Worm (Caenorhabditis elegans): ENCODE results near the gene idpp-1.

DNA sequence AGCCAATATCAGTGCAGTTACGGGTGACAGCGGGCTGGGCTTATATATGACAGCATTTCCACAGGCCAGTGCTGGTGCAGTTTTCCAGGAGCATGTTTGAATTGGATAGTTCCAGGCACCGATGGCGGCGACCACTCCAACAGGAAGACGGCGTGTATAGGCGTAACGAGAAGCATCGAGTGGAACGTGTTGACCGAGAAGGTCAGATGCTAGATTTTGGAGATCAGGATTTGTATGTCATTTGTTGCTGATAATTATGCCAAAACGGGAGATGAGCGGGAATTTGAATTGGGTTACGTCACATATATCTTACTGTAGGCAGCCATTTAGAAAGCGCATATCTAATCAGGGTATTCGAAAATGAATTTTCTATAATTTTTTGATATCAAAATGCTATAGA is 35.0 kb downstream of the idpp-1 start:
- TF ChIP-seq ceh-13 (GFP tag; optimal IDR thresholded peaks at IDR 0.05) (no peak), ama-1 (optimal IDR thresholded peaks at IDR 0.05) (no peak), scrt-1 (GFP tag; IDR thresholded peaks at IDR 0.05) (no peak), hnd-1 (tag; optimal IDR thresholded peaks at IDR 0.05) (no peak)
